Worm (Caenorhabditis elegans) whole organism, L1 larva: Measurements from ENCODE around the gene mltn-3.
A peak's percentile ranks its signal among the peaks of the same experiment; 100 is the strongest.

Experiments used
- ama-1 ChIP-seq: fragments of 150-350 bp; optimal IDR thresholded peaks from 2 replicates; lab custom pipeline; 2014
- ceh-8 ChIP-seq: fragments of 200-800 bp; sonication (Bioruptor generic); optimal IDR thresholded peaks from 2 replicates; lab custom pipeline; 2018; ENCODE audit warnings: mild to moderate bottlenecking, missing genetic modification characterization, moderate library complexity, missing compliant biosample characterization
- fos-1 ChIP-seq: fragments of 150-350 bp; optimal IDR thresholded peaks from 2 replicates; lab custom pipeline; 2014; ENCODE audit warnings: missing biosample characterization, missing genetic modification characterization
- lsy-2 ChIP-seq, 2 experiments: fragments of 150-350 bp; optimal IDR thresholded peaks; 2 replicates each; lab custom pipeline; 2014; ENCODE audit warnings: missing biosample characterization in 2 of 2, missing genetic modification characterization in 2 of 2
- nhr-237 ChIP-seq: fragments of 150-350 bp; optimal IDR thresholded peaks from 2 replicates; lab custom pipeline; 2014; ENCODE audit warnings: missing biosample characterization, missing genetic modification characterization
- nhr-76 ChIP-seq: sonication (generic microtip); optimal IDR thresholded peaks from 2 replicates; lab custom pipeline; 2017; ENCODE audit warnings: missing biosample characterization, missing genetic modification characterization
- nhr-77 ChIP-seq: fragments of 150-350 bp; optimal IDR thresholded peaks from 2 replicates; lab custom pipeline; 2014; ENCODE audit warnings: missing biosample characterization, missing genetic modification characterization
- sptf-1 ChIP-seq: fragments of 150-350 bp; optimal IDR thresholded peaks from 2 replicates; lab custom pipeline; 2014; ENCODE audit warnings: missing biosample characterization, missing genetic modification characterization
- swsn-7 ChIP-seq: sonication (generic microtip); optimal IDR thresholded peaks from 2 replicates; lab custom pipeline; 2016; ENCODE audit warnings: missing genetic modification characterization, missing compliant biosample characterization
- zag-1 ChIP-seq: fragments of 150-350 bp; optimal IDR thresholded peaks from 2 replicates; lab custom pipeline; 2014; ENCODE audit warnings: missing biosample characterization, missing genetic modification characterization
- ztf-11 ChIP-seq, 2 experiments: sonication (generic microtip); optimal IDR thresholded peaks; 2 replicates each; lab custom pipeline; 2016 to 2017; ENCODE audit warnings: missing genetic modification characterization in 2 of 2, missing biosample characterization in 1 of 2, missing compliant biosample characterization in 1 of 2

DNA sequence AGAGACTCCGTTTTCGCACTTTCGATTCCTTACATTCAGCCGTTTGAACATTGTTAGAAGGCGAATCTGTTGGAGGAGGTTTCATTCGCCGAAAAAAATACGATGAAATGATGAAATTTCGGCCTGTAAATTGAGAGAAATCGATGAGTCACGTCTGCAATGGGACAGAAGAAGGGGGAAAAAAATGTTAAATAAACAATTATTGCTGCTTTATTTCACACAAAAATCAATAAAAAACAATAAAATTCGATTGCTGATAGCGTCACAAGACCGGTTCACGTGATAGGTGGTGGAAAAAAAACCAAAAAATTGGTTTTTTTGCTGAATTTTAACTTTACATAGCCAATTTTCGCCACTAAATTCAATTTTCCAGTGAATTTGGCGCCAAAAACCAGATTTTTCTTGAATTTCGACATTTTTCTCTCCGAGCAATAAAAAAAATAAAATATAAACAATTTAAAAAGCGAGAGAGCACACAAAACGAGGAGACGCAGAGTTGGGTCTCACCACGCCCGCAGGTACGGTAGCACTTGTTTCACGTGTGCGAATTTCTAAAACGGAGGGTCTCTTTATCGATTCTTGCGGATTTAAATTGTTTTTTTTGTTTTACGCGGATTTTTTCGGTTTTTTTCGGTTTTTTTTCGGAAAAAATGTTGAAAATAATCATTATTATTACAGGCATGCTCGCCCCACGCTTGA lies 43.8 kb upstream of the mltn-3 start, which contains the start of the genes cup-14 and ndub-8:
- TF ChIP-seq zag-1 (tag; lab: Kevin White, UChicago): peak; percentile 36
- TF ChIP-seq ama-1 (lab: Kevin White, UChicago): peak; percentile 71
- no peak for TF ChIP-seq nhr-76 (tag; lab: Kevin White, UChicago)
- TF ChIP-seq nhr-77 (tag; lab: Kevin White, UChicago): peak; percentile 91
- TF ChIP-seq sptf-1: no peak
- peak; percentile 72 for TF ChIP-seq ceh-8 (GFP tag; lab: Kevin White, UChicago)
- TF ChIP-seq nhr-237 (tag; lab: Kevin White, UChicago): peak; percentile 16
- peak; percentile 100 for TF ChIP-seq lsy-2 (tag; optimal IDR thresholded peaks at IDR 0.05; lab: Kevin White, UChicago)
- peak in 1 of 2 experiments; percentile 68 for TF ChIP-seq ztf-11 (tag; optimal IDR thresholded peaks at IDR 0.05; lab: Kevin White, UChicago)
- peak; percentile 86 for TF ChIP-seq fos-1
- no peak for TF ChIP-seq swsn-7 (tag; lab: Kevin White, UChicago)
